Fruit fly (Drosophila melanogaster) whole organism, embryonic: Measurements from ENCODE around the gene CG32679.

Experiments
- B-H1 ChIP-seq: fragments of 200-800 bp; sonication (Bioruptor generic); IDR thresholded peaks from 3 replicates; pipeline ENCODE4 v1.3.6; 2022; ENCODE audit warnings: missing biosample characterization, missing genetic modification characterization
- CG10209 ChIP-seq: fragments of 200-800 bp; sonication (Bioruptor generic); optimal IDR thresholded peaks from 3 replicates; lab custom pipeline; 2017; ENCODE audit warnings: missing biosample characterization, mild to moderate bottlenecking, missing genetic modification characterization, missing genetic modification reagents
- CG10267 ChIP-seq: fragments of 200-800 bp; sonication (Bioruptor generic); optimal IDR thresholded peaks from 2 replicates; lab custom pipeline; 2018; ENCODE audit warnings: missing biosample characterization, mild to moderate bottlenecking, missing genetic modification characterization, moderate library complexity
- CG10959 ChIP-seq: fragments of 200-800 bp; sonication (Bioruptor generic); IDR thresholded peaks from 2 replicates; pipeline ENCODE4 v1.3.6; 2022; ENCODE audit warnings: missing biosample characterization, missing genetic modification characterization
- CG12659 ChIP-seq: fragments of 200-800 bp; sonication (Bioruptor generic); optimal IDR thresholded peaks from 3 replicates; lab custom pipeline; 2017; ENCODE audit warnings: mild to moderate bottlenecking, missing biosample characterization, missing genetic modification reagents, missing genetic modification characterization
- CG12942 ChIP-seq: fragments of 200-800 bp; sonication (Bioruptor generic); optimal IDR thresholded peaks from 3 replicates; lab custom pipeline; 2016; ENCODE audit warnings: missing biosample characterization, missing genetic modification characterization
- CG13424 ChIP-seq: fragments of 200-800 bp; sonication (Bioruptor generic); optimal IDR thresholded peaks from 2 replicates; lab custom pipeline; 2019; ENCODE audit warnings: missing biosample characterization, mild to moderate bottlenecking, missing genetic modification characterization, moderate library complexity
- CG13624 ChIP-seq: fragments of 200-800 bp; sonication (Bioruptor generic); optimal IDR thresholded peaks from 2 replicates; lab custom pipeline; 2016; ENCODE audit warnings: missing biosample characterization, missing genetic modification characterization
- CG15011 ChIP-seq: fragments of 200-800 bp; sonication (Bioruptor generic); optimal IDR thresholded peaks from 3 replicates; lab custom pipeline; 2018; ENCODE audit warnings: missing biosample characterization, mild to moderate bottlenecking, missing genetic modification characterization
- CG17612 ChIP-seq: fragments of 200-800 bp; sonication (Bioruptor generic); IDR thresholded peaks from 2 replicates; pipeline ENCODE4 v1.3.6; 2022; ENCODE audit warnings: missing biosample characterization, missing genetic modification characterization
- CG18476 ChIP-seq: fragments of 200-800 bp; sonication (Bioruptor generic); optimal IDR thresholded peaks from 2 replicates; lab custom pipeline; 2016; ENCODE audit warnings: missing biosample characterization, mild to moderate bottlenecking, missing genetic modification characterization
- CG2120 ChIP-seq: fragments of 200-800 bp; sonication (Bioruptor generic); optimal IDR thresholded peaks from 3 replicates; lab custom pipeline; 2016; ENCODE audit warnings: missing biosample characterization, missing genetic modification characterization
- CG2199 ChIP-seq: fragments of 200-800 bp; sonication (Bioruptor generic); IDR thresholded peaks from 3 replicates; pipeline ENCODE4 v1.3.6; 2022; ENCODE audit warnings: missing biosample characterization, missing genetic modification characterization
- CG3407 ChIP-seq: fragments of 200-800 bp; sonication (Bioruptor generic); optimal IDR thresholded peaks from 2 replicates; lab custom pipeline; 2018; ENCODE audit warnings: missing biosample characterization, mild to moderate bottlenecking, missing genetic modification characterization
- CG4617 ChIP-seq: fragments of 200-800 bp; sonication (Bioruptor generic); optimal IDR thresholded peaks from 3 replicates; lab custom pipeline; 2016; ENCODE audit warnings: missing biosample characterization, missing genetic modification characterization, borderline replicate concordance
- CG6813 ChIP-seq: fragments of 200-800 bp; sonication (Bioruptor generic); optimal IDR thresholded peaks from 2 replicates; lab custom pipeline; 2017; ENCODE audit warnings: missing biosample characterization, missing genetic modification characterization, mild to moderate bottlenecking, moderate library complexity, missing genetic modification reagents
- CG8281 ChIP-seq: fragments of 200-800 bp; sonication (Bioruptor generic); optimal IDR thresholded peaks from 2 replicates; lab custom pipeline; 2018; ENCODE audit warnings: missing biosample characterization, mild to moderate bottlenecking, missing genetic modification characterization, moderate library complexity
- CG9727 ChIP-seq: fragments of 200-800 bp; sonication (Bioruptor generic); optimal IDR thresholded peaks from 3 replicates; lab custom pipeline; 2017; ENCODE audit warnings: missing biosample characterization, mild to moderate bottlenecking, missing genetic modification characterization
- CG9817 ChIP-seq: fragments of 200-800 bp; sonication (Bioruptor generic); optimal IDR thresholded peaks from 2 replicates; lab custom pipeline; 2018; ENCODE audit warnings: missing biosample characterization, mild to moderate bottlenecking, missing genetic modification characterization, moderate library complexity
- D19A ChIP-seq: fragments of 200-800 bp; optimal IDR thresholded peaks from 3 replicates; lab custom pipeline; 2019; ENCODE audit warnings: missing biosample characterization, mild to moderate bottlenecking, missing genetic modification characterization, moderate library complexity
- Ets97D ChIP-seq: fragments of 200-800 bp; sonication (Bioruptor generic); optimal IDR thresholded peaks from 3 replicates; lab custom pipeline; 2016; ENCODE audit warnings: missing biosample characterization, missing genetic modification characterization
- HLH54F ChIP-seq: fragments of 200-800 bp; sonication (Bioruptor generic); optimal IDR thresholded peaks from 3 replicates; lab custom pipeline; 2016; ENCODE audit warnings: missing biosample characterization, missing genetic modification characterization
- Hr78 ChIP-seq, 2 experiments: fragments of 200-800 bp in 1 of 2; fragments of >200 bp in 1 of 2; sonication (Bioruptor generic) in 1 of 2; optimal IDR thresholded peaks; 2 replicates each; lab custom pipeline; 2017 to 2019; ENCODE audit warnings: missing biosample characterization in 2 of 2, missing genetic modification characterization in 2 of 2, mild to moderate bottlenecking in 1 of 2, moderate library complexity in 1 of 2
- Lim3 ChIP-seq: fragments of 200-800 bp; sonication (Bioruptor generic); IDR thresholded peaks from 2 replicates; pipeline ENCODE4 v1.3.6; 2022; ENCODE audit warnings: missing biosample characterization, missing genetic modification characterization
- MBD-R2 ChIP-seq: fragments of 200-800 bp; sonication (Bioruptor generic); IDR thresholded peaks from 2 replicates; pipeline ENCODE4 v1.3.6; 2022; ENCODE audit warnings: missing biosample characterization, missing genetic modification characterization
- MTF-1 ChIP-seq: fragments of 200-800 bp; sonication (Bioruptor generic); optimal IDR thresholded peaks from 2 replicates; lab custom pipeline; 2018; ENCODE audit warnings: missing biosample characterization, mild to moderate bottlenecking, missing genetic modification characterization, borderline replicate concordance
- Mad ChIP-seq: fragments of 200-800 bp; sonication (Bioruptor generic); optimal IDR thresholded peaks from 2 replicates; lab custom pipeline; 2016; ENCODE audit warnings: missing biosample characterization, missing genetic modification characterization
- Mes4 ChIP-seq: fragments of 200-800 bp; sonication (Bioruptor generic); optimal IDR thresholded peaks from 2 replicates; lab custom pipeline; 2016; ENCODE audit warnings: missing biosample characterization, missing genetic modification characterization
- NC2β ChIP-seq: fragments of 200-800 bp; sonication (Bioruptor generic); optimal IDR thresholded peaks from 2 replicates; lab custom pipeline; 2016; ENCODE audit warnings: missing biosample characterization, missing genetic modification characterization
- Opbp ChIP-seq: fragments of 200-800 bp; sonication (Bioruptor generic); IDR thresholded peaks from 3 replicates; pipeline ENCODE4 v1.3.6; 2022; ENCODE audit warnings: missing biosample characterization, missing genetic modification characterization; ENCODE audit not compliant: partially characterized antibody
- Ptx1 ChIP-seq: fragments of 200-800 bp; sonication (Bioruptor generic); IDR thresholded peaks from 2 replicates; pipeline ENCODE4 v1.3.6; 2022; ENCODE audit warnings: missing biosample characterization, missing genetic modification characterization
- ab ChIP-seq: fragments of 200-800 bp; sonication (Bioruptor generic); optimal IDR thresholded peaks from 2 replicates; lab custom pipeline; 2016; ENCODE audit warnings: missing biosample characterization, missing genetic modification characterization
- bbx ChIP-seq: fragments of 200-800 bp; sonication (Bioruptor generic); IDR thresholded peaks from 2 replicates; pipeline ENCODE4 v1.3.6; 2022; ENCODE audit warnings: missing biosample characterization, missing genetic modification characterization; ENCODE audit not compliant: partially characterized antibody
- bigmax ChIP-seq: fragments of 200-800 bp; sonication (Bioruptor generic); optimal IDR thresholded peaks from 2 replicates; lab custom pipeline; 2018; ENCODE audit warnings: missing biosample characterization, mild to moderate bottlenecking, missing genetic modification characterization
- chm ChIP-seq: fragments of 200-800 bp; sonication (Bioruptor generic); IDR thresholded peaks from 2 replicates; pipeline ENCODE4 v1.3.6; 2022; ENCODE audit warnings: missing biosample characterization, missing genetic modification characterization
- crc ChIP-seq: fragments of 200-800 bp; sonication (Bioruptor generic); optimal IDR thresholded peaks from 2 replicates; lab custom pipeline; 2016; ENCODE audit warnings: missing biosample characterization, missing genetic modification characterization
- emc ChIP-seq: fragments of 200-800 bp; sonication (Bioruptor generic); optimal IDR thresholded peaks from 2 replicates; lab custom pipeline; 2016; ENCODE audit warnings: missing biosample characterization, missing genetic modification characterization
- ems ChIP-seq: fragments of 200-800 bp; sonication (Bioruptor generic); optimal IDR thresholded peaks from 3 replicates; lab custom pipeline; 2016; ENCODE audit warnings: missing biosample characterization, missing genetic modification characterization
- fd102C ChIP-seq: fragments of 200-800 bp; sonication (Bioruptor generic); optimal IDR thresholded peaks from 2 replicates; lab custom pipeline; 2018; ENCODE audit warnings: missing biosample characterization, mild to moderate bottlenecking, missing genetic modification characterization, moderate library complexity
- hkb ChIP-seq, 2 experiments: fragments of 200-800 bp in 1 of 2; fragments of >200 bp in 1 of 2; sonication (Bioruptor generic) in 1 of 2; IDR thresholded peaks in 1 of 2; optimal IDR thresholded peaks in 1 of 2; 2 replicates each; pipeline versions ENCODE4 v1.3.6 to Lab custom; 2017 to 2022; ENCODE audit warnings: missing biosample characterization in 1 of 2, missing genetic modification characterization in 1 of 2
- mirr ChIP-seq: fragments of 200-800 bp; sonication (Bioruptor generic); optimal IDR thresholded peaks from 3 replicates; lab custom pipeline; 2018; ENCODE audit warnings: missing biosample characterization, mild to moderate bottlenecking, missing genetic modification characterization
- mld ChIP-seq: fragments of 200-800 bp; sonication (Bioruptor generic); IDR thresholded peaks from 3 replicates; pipeline ENCODE4 v1.3.6; 2022; ENCODE audit warnings: missing biosample characterization, missing genetic modification characterization; ENCODE audit not compliant: partially characterized antibody
- onecut ChIP-seq: fragments of 200-800 bp; sonication (Bioruptor generic); IDR thresholded peaks from 2 replicates; pipeline ENCODE4 v1.3.6; 2022; ENCODE audit warnings: missing biosample characterization, missing genetic modification characterization
- peb ChIP-seq: fragments of 200-800 bp; sonication (Bioruptor generic); IDR thresholded peaks from 2 replicates; pipeline ENCODE4 v1.3.6; 2022; ENCODE audit warnings: missing biosample characterization, missing genetic modification characterization
- pita ChIP-seq: fragments of 200-800 bp; sonication (Bioruptor generic); optimal IDR thresholded peaks from 2 replicates; lab custom pipeline; 2017; ENCODE audit warnings: missing biosample characterization, mild to moderate bottlenecking, missing genetic modification characterization
- sens-2 ChIP-seq: fragments of 200-800 bp; sonication (Bioruptor generic); IDR thresholded peaks from 2 replicates; pipeline ENCODE4 v1.3.6; 2022; ENCODE audit warnings: missing biosample characterization, missing genetic modification characterization
- slbo ChIP-seq: fragments of 200-800 bp; sonication (Bioruptor generic); IDR thresholded peaks from 2 replicates; pipeline ENCODE4 v1.3.6; 2022; ENCODE audit warnings: missing biosample characterization, missing genetic modification characterization
- slp2 ChIP-seq: fragments of 200-800 bp; sonication (Bioruptor generic); optimal IDR thresholded peaks from 2 replicates; lab custom pipeline; 2016; ENCODE audit warnings: missing biosample characterization, missing genetic modification characterization
- zen ChIP-seq: fragments of 200-800 bp; sonication (Bioruptor generic); optimal IDR thresholded peaks from 3 replicates; lab custom pipeline; 2018; ENCODE audit warnings: missing biosample characterization, mild to moderate bottlenecking, missing genetic modification characterization, moderate library complexity

CG32679 gene

DNA sequence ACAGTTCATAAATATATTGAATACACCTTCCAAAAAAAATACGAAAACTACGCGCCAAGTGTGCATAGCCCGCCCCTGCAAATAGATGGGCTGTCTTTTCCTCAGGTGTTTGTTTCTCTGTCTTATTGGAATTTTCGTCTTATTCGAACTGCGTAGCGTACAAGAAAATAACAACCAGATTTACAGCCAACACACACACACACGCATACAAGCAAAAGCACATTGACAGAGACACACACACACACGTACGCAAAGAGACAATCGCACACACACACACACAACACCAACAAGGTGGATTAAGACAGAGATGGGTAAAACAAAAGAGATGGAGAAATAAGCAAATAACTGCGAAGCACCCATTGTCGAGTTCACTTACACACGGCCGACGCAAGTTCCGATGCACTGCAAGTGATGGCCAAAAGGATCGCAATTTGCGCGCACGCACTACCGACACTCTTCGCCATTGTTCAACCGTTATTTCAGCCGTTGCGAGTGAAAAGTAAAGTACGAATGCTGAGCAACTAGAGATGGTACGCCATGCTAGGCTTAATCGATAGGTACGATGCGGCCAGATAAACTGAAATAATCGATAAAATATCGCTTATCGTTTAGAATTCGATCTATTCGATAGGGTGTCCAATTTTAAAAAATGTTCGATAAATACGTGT, 1.4 kb downstream of the CG32679 start (continued):
- TF ChIP-seq CG12942 (GFP tag; lab: Kevin White, UChicago): no peak
- no peak for TF ChIP-seq peb
- no peak for TF ChIP-seq Mad (GFP tag; lab: Kevin White, UChicago)
- no peak for TF ChIP-seq CG17612 (GFP tag; lab: Robert Waterston, UW)
- no peak for TF ChIP-seq slp2 (GFP tag; lab: Kevin White, UChicago)
- TF ChIP-seq bigmax: no peak
- no peak for TF ChIP-seq Lim3 (GFP tag; lab: Robert Waterston, UW)
- no peak for TF ChIP-seq MTF-1
- TF ChIP-seq mirr (GFP tag; lab: Kevin White, UChicago): peak; percentile 31
- no peak for TF ChIP-seq ab
- no peak for TF ChIP-seq Mes4 (GFP tag; lab: Kevin White, UChicago)
- TF ChIP-seq ems (GFP tag; lab: Kevin White, UChicago): no peak
- no peak for TF ChIP-seq emc (GFP tag; lab: Kevin White, UChicago)
- no peak for TF ChIP-seq CG9727 (GFP tag; lab: Kevin White, UChicago)
- no peak for TF ChIP-seq CG13424 (tag; lab: Kevin White, UChicago)
- TF ChIP-seq chm: no peak
- TF ChIP-seq Ptx1 (GFP tag; lab: Robert Waterston, UW): 0 out of 2 replicates have a peak, but pooled peaks have one; percentile 11
- TF ChIP-seq CG13624 (GFP tag; lab: Kevin White, UChicago): peak; percentile 68
- TF ChIP-seq CG9817: no peak
- TF ChIP-seq D19A (tag; lab: Kevin White, UChicago): no peak
- TF ChIP-seq CG2120 (GFP tag; lab: Kevin White, UChicago): no peak
- peak; percentile 96 for TF ChIP-seq bbx
- no peak for TF ChIP-seq zen (tag; lab: Kevin White, UChicago)
- TF ChIP-seq CG6813 (GFP tag; lab: Kevin White, UChicago): peak; percentile 5
- TF ChIP-seq NC2β (GFP tag; lab: Kevin White, UChicago): no peak
- no peak for TF ChIP-seq slbo (GFP tag; lab: Robert Waterston, UW)
- no peak for TF ChIP-seq hkb (optimal IDR thresholded peaks at IDR 0.05; lab: Kevin White, UChicago)
- no peak for TF ChIP-seq hkb (GFP tag; IDR thresholded peaks at IDR 0.05; lab: Robert Waterston, UW)
- no peak for TF ChIP-seq fd102C (GFP tag; lab: Kevin White, UChicago)
- no peak for TF ChIP-seq sens-2 (GFP tag; lab: Robert Waterston, UW)
- peak; percentile 36 for TF ChIP-seq MBD-R2 (GFP tag; lab: Robert Waterston, UW)
- TF ChIP-seq CG10959: no peak
- TF ChIP-seq CG8281 (tag; lab: Kevin White, UChicago): no peak
- TF ChIP-seq HLH54F: no peak
- no peak for TF ChIP-seq CG2199 (GFP tag; lab: Robert Waterston, UW)
- no peak for TF ChIP-seq onecut (GFP tag; lab: Robert Waterston, UW)
- TF ChIP-seq CG15011: no peak
- TF ChIP-seq B-H1: no peak
- no peak for TF ChIP-seq CG10267
- TF ChIP-seq CG3407 (GFP tag; lab: Kevin White, UChicago): no peak
- TF ChIP-seq Opbp (GFP tag; lab: Robert Waterston, UW): peak; percentile 90; the same call in 2 of the 3 replicates
- TF ChIP-seq Hr78 (GFP tag; optimal IDR thresholded peaks at IDR 0.05; lab: Kevin White, UChicago): no peak
- TF ChIP-seq Ets97D (GFP tag; lab: Kevin White, UChicago): peak; percentile 31
- no peak for TF ChIP-seq CG10209
- TF ChIP-seq CG4617: peak; percentile 51
- TF ChIP-seq CG12659 (GFP tag; lab: Kevin White, UChicago): peak; percentile 36
- TF ChIP-seq crc (GFP tag; lab: Kevin White, UChicago): peak; percentile 10
- TF ChIP-seq mld (GFP tag; lab: Robert Waterston, UW): peak; percentile 89
- no peak for TF ChIP-seq CG18476 (GFP tag; lab: Kevin White, UChicago)
- TF ChIP-seq pita: no peak
